Worm (Caenorhabditis elegans) whole organism, L1 larva: ENCODE data around the gene clec-47.

Experiments
- C16A3.4 ChIP-seq: fragments of 150-350 bp; optimal IDR thresholded peaks from 2 replicates; lab custom pipeline; 2014; ENCODE audit warnings: missing biosample characterization, missing genetic modification characterization
- Y116A8C.19 ChIP-seq: sonication (generic microtip); optimal IDR thresholded peaks from 2 replicates; lab custom pipeline; 2016; ENCODE audit warnings: missing compliant biosample characterization, missing genetic modification characterization, borderline replicate concordance
- aha-1 ChIP-seq: fragments of 150-350 bp; optimal IDR thresholded peaks from 2 replicates; lab custom pipeline; 2014; ENCODE audit warnings: missing biosample characterization, missing genetic modification characterization
- blmp-1 ChIP-seq: fragments of 150-350 bp; optimal IDR thresholded peaks from 2 replicates; lab custom pipeline; 2014; ENCODE audit warnings: missing biosample characterization, missing genetic modification characterization
- ceh-8 ChIP-seq: fragments of 200-800 bp; sonication (Bioruptor generic); optimal IDR thresholded peaks from 2 replicates; lab custom pipeline; 2018; ENCODE audit warnings: mild to moderate bottlenecking, missing genetic modification characterization, moderate library complexity, missing compliant biosample characterization
- ceh-82 ChIP-seq, 3 experiments: fragments of 150-350 bp in 1 of 3; sonication (generic microtip) in 2 of 3; optimal IDR thresholded peaks; 2 replicates each; lab custom pipeline; 2014 to 2017; ENCODE audit warnings: missing biosample characterization in 3 of 3, missing genetic modification characterization in 3 of 3
- dpl-1 ChIP-seq, 3 experiments: fragments of 150-350 bp in 2 of 3; sonication (generic microtip) in 1 of 3; optimal IDR thresholded peaks; 2 replicates each; lab custom pipeline; 2014 to 2017; ENCODE audit warnings: missing biosample characterization in 3 of 3, missing genetic modification characterization in 3 of 3, missing genetic modification reagents in 3 of 3
- dsc-1 ChIP-seq: sonication (generic microtip); optimal IDR thresholded peaks from 2 replicates; lab custom pipeline; 2016; ENCODE audit warnings: mild to moderate bottlenecking, missing genetic modification characterization, missing compliant biosample characterization
- efl-3 ChIP-seq: fragments of 200-800 bp; sonication (Bioruptor generic); optimal IDR thresholded peaks from 2 replicates; lab custom pipeline; 2018; ENCODE audit warnings: mild to moderate bottlenecking, missing genetic modification characterization, missing compliant biosample characterization
- egl-13 ChIP-seq: sonication (generic microtip); optimal IDR thresholded peaks from 2 replicates; lab custom pipeline; 2016; ENCODE audit warnings: missing genotype, missing genetic modification reagents, missing genetic modification characterization, missing compliant biosample characterization
- elt-2 ChIP-seq: sonication (generic microtip); optimal IDR thresholded peaks from 2 replicates; lab custom pipeline; 2016; ENCODE audit warnings: missing genetic modification characterization, mild to moderate bottlenecking, inconsistent platforms, missing compliant biosample characterization, missing genetic modification reagents
- elt-3 ChIP-seq, 6 experiments: fragments of 150-350 bp in 1 of 6; sonication (generic microtip); optimal IDR thresholded peaks; 2 replicates each; lab custom pipeline; 2017 to 2018; ENCODE audit warnings: missing biosample characterization in 6 of 6, missing genetic modification characterization in 6 of 6, inconsistent platforms in 1 of 6
- ets-5 ChIP-seq: fragments of 200-800 bp; sonication (Bioruptor generic); IDR thresholded peaks from 2 replicates; pipeline ENCODE4 v1.3.6; 2022; ENCODE audit warnings: missing genetic modification characterization, missing compliant biosample characterization
- fkh-4 ChIP-seq: sonication (generic microtip); optimal IDR thresholded peaks from 2 replicates; lab custom pipeline; 2016; ENCODE audit warnings: missing compliant biosample characterization, missing genetic modification characterization, borderline replicate concordance
- fkh-8 ChIP-seq: sonication (generic microtip); optimal IDR thresholded peaks from 2 replicates; lab custom pipeline; 2016; ENCODE audit warnings: mild to moderate bottlenecking, missing genetic modification characterization, missing compliant biosample characterization
- fos-1 ChIP-seq: fragments of 150-350 bp; optimal IDR thresholded peaks from 2 replicates; lab custom pipeline; 2014; ENCODE audit warnings: missing biosample characterization, missing genetic modification characterization
- grh-1 ChIP-seq: fragments of 200-800 bp; sonication (Bioruptor generic); IDR thresholded peaks from 2 replicates; pipeline ENCODE4 v1.3.6; 2022; ENCODE audit warnings: missing genetic modification reagents, missing genetic modification characterization, missing compliant biosample characterization
- hlh-4 ChIP-seq: sonication (generic microtip); optimal IDR thresholded peaks from 2 replicates; lab custom pipeline; 2016; ENCODE audit warnings: mild to moderate bottlenecking, missing genetic modification characterization, missing compliant biosample characterization
- irx-1 ChIP-seq: sonication (generic microtip); optimal IDR thresholded peaks from 2 replicates; lab custom pipeline; 2016; ENCODE audit warnings: missing genetic modification characterization, missing compliant biosample characterization
- lin-13 ChIP-seq: fragments of 150-350 bp; optimal IDR thresholded peaks from 2 replicates; lab custom pipeline; 2014; ENCODE audit warnings: missing biosample characterization, missing genetic modification reagents, missing genetic modification characterization
- lin-14 ChIP-seq: fragments of 200-800 bp; sonication (Bioruptor generic); optimal IDR thresholded peaks from 2 replicates; lab custom pipeline; 2018; ENCODE audit warnings: mild to moderate bottlenecking, missing genetic modification characterization, moderate library complexity, missing compliant biosample characterization
- lin-15B ChIP-seq: fragments of 150-350 bp; sonication (generic microtip); optimal IDR thresholded peaks from 3 replicates; lab custom pipeline; 2014; ENCODE audit warnings: missing biosample characterization, missing genetic modification characterization
- lin-39 ChIP-seq: fragments of 150-350 bp; optimal IDR thresholded peaks from 2 replicates; lab custom pipeline; 2014; ENCODE audit warnings: missing biosample characterization, missing genetic modification reagents, missing genetic modification characterization
- lir-3 ChIP-seq: sonication (generic microtip); optimal IDR thresholded peaks from 2 replicates; lab custom pipeline; 2016; ENCODE audit warnings: mild to moderate bottlenecking, missing genetic modification characterization, moderate library complexity, missing compliant biosample characterization; ENCODE audit not compliant: poor library complexity
- mdl-1 ChIP-seq, 2 experiments: fragments of 150-350 bp; optimal IDR thresholded peaks; 2 replicates each; lab custom pipeline; 2014 to 2017; ENCODE audit warnings: missing biosample characterization in 2 of 2, missing genetic modification characterization in 2 of 2, inconsistent platforms in 1 of 2
- mef-2 ChIP-seq: fragments of 150-350 bp; optimal IDR thresholded peaks from 2 replicates; lab custom pipeline; 2014; ENCODE audit warnings: missing biosample characterization, missing genetic modification characterization
- nhr-11 ChIP-seq: fragments of 150-350 bp; optimal IDR thresholded peaks from 2 replicates; lab custom pipeline; 2014; ENCODE audit warnings: missing biosample characterization, missing genetic modification characterization
- nhr-12 ChIP-seq: sonication (generic microtip); optimal IDR thresholded peaks from 2 replicates; lab custom pipeline; 2017; ENCODE audit warnings: missing biosample characterization, missing genetic modification characterization
- nhr-19 ChIP-seq: fragments of 200-800 bp; sonication (Bioruptor generic); conservative IDR thresholded peaks from 2 replicates; pipeline ENCODE4 v1.3.6; 2022; ENCODE audit warnings: missing genetic modification characterization, missing compliant biosample characterization
- nhr-20 ChIP-seq: sonication (generic microtip); optimal IDR thresholded peaks from 2 replicates; lab custom pipeline; 2016; ENCODE audit warnings: mild to moderate bottlenecking, missing genetic modification characterization, missing compliant biosample characterization
- nhr-28 ChIP-seq: fragments of 150-350 bp; optimal IDR thresholded peaks from 2 replicates; lab custom pipeline; 2014; ENCODE audit warnings: missing biosample characterization, missing genetic modification characterization
- nhr-47 ChIP-seq: sonication (generic microtip); optimal IDR thresholded peaks from 2 replicates; lab custom pipeline; 2016; ENCODE audit warnings: mild to moderate bottlenecking, missing genetic modification characterization, moderate library complexity, missing compliant biosample characterization
- nhr-90 ChIP-seq: sonication (generic microtip); optimal IDR thresholded peaks from 2 replicates; lab custom pipeline; 2016; ENCODE audit warnings: mild to moderate bottlenecking, missing genetic modification characterization, missing compliant biosample characterization; ENCODE audit not compliant: poor library complexity
- pag-3 ChIP-seq: sonication (generic microtip); optimal IDR thresholded peaks from 2 replicates; lab custom pipeline; 2017; ENCODE audit warnings: missing genetic modification characterization, mild to moderate bottlenecking, missing compliant biosample characterization, antibody characterized with exemption, borderline replicate concordance; ENCODE audit not compliant: insufficient read depth
- pax-3 ChIP-seq: fragments of 200-800 bp; sonication (Bioruptor generic); optimal IDR thresholded peaks from 2 replicates; lab custom pipeline; 2018; ENCODE audit warnings: mild to moderate bottlenecking, missing genetic modification characterization, moderate library complexity, missing compliant biosample characterization
- pqm-1 ChIP-seq: sonication (generic microtip); optimal IDR thresholded peaks from 3 replicates; lab custom pipeline; 2017; ENCODE audit warnings: missing biosample characterization, missing genetic modification characterization
- rnt-1 ChIP-seq: sonication (generic microtip); optimal IDR thresholded peaks from 2 replicates; lab custom pipeline; 2016; ENCODE audit warnings: mild to moderate bottlenecking, missing genetic modification characterization, moderate library complexity, missing compliant biosample characterization
- skn-1 ChIP-seq: fragments of 150-350 bp; optimal IDR thresholded peaks from 2 replicates; lab custom pipeline; 2014; ENCODE audit warnings: missing biosample characterization, missing genetic modification characterization
- swsn-7 ChIP-seq: sonication (generic microtip); optimal IDR thresholded peaks from 2 replicates; lab custom pipeline; 2016; ENCODE audit warnings: missing genetic modification characterization, missing compliant biosample characterization
- tbx-2 ChIP-seq: sonication (generic microtip); optimal IDR thresholded peaks from 2 replicates; lab custom pipeline; 2016; ENCODE audit warnings: missing genetic modification characterization, missing compliant biosample characterization
- tlp-1 ChIP-seq: fragments of 150-350 bp; optimal IDR thresholded peaks from 2 replicates; lab custom pipeline; 2014; ENCODE audit warnings: missing biosample characterization, missing genetic modification characterization
- unc-130 ChIP-seq: fragments of 150-350 bp; optimal IDR thresholded peaks from 2 replicates; lab custom pipeline; 2017; ENCODE audit warnings: missing biosample characterization, missing genetic modification characterization, inconsistent platforms
- unc-62 ChIP-seq: fragments of 150-350 bp; optimal IDR thresholded peaks from 2 replicates; lab custom pipeline; 2014; ENCODE audit warnings: missing biosample characterization, missing genetic modification reagents, missing genetic modification characterization
- unc-86 ChIP-seq: sonication (generic microtip); optimal IDR thresholded peaks from 2 replicates; lab custom pipeline; 2016; ENCODE audit warnings: missing genetic modification characterization, missing compliant biosample characterization
- vab-15 ChIP-seq: sonication (generic microtip); optimal IDR thresholded peaks from 2 replicates; lab custom pipeline; 2017; ENCODE audit warnings: missing genotype, mild to moderate bottlenecking, missing genetic modification characterization, missing compliant biosample characterization
- xbp-1 ChIP-seq: sonication (generic microtip); optimal IDR thresholded peaks from 2 replicates; lab custom pipeline; 2016; ENCODE audit warnings: missing genetic modification characterization, missing compliant biosample characterization
- zag-1 ChIP-seq: fragments of 150-350 bp; optimal IDR thresholded peaks from 2 replicates; lab custom pipeline; 2014; ENCODE audit warnings: missing biosample characterization, missing genetic modification characterization
- ztf-11 ChIP-seq, 2 experiments: sonication (generic microtip); optimal IDR thresholded peaks; 2 replicates each; lab custom pipeline; 2016 to 2017; ENCODE audit warnings: missing genetic modification characterization in 2 of 2, missing biosample characterization in 1 of 2, missing compliant biosample characterization in 1 of 2
- ztf-4 ChIP-seq: fragments of 150-350 bp; optimal IDR thresholded peaks from 2 replicates; lab custom pipeline; 2014; ENCODE audit warnings: missing biosample characterization, missing genetic modification characterization

clec-47 gene

ce11 chrV:15143285-15143684 is 32.3 kb upstream of the clec-47 start, which contains the start of gene K08F9.1:
Gene K08F9.1 (minus strand): TSS chrV:15143385.
- no peak for TF ChIP-seq irx-1 (tag; lab: Kevin White, UChicago)
- TF ChIP-seq ets-5 (GFP tag; lab: Robert Waterston, UW) = no peak
- TF ChIP-seq unc-130 (tag; lab: Kevin White, UChicago) = no peak
- TF ChIP-seq nhr-11 (tag; lab: Kevin White, UChicago) = no peak
- TF ChIP-seq nhr-90 (tag; lab: Kevin White, UChicago) = no peak
- TF ChIP-seq ztf-4 (tag; lab: Kevin White, UChicago) = no peak

- TF ChIP-seq mef-2 (tag; lab: Kevin White, UChicago) (no peak), tbx-2 (tag; lab: Kevin White, UChicago) (peak; percentile 50), irx-1 (tag; lab: Kevin White, UChicago) (peak; percentile 0), pqm-1 (tag; lab: Kevin White, UChicago) (no peak), nhr-28 (tag; lab: Kevin White, UChicago) (no peak), ceh-8 (GFP tag; lab: Kevin White, UChicago) (no peak), nhr-20 (tag; lab: Kevin White, UChicago) (peak; percentile 68), ztf-11 (tag; optimal IDR thresholded peaks at IDR 0.05; lab: Kevin White, UChicago) (no peak), lin-39 (tag; lab: Kevin White, UChicago) (no peak), ceh-82 (tag; optimal IDR thresholded peaks at IDR 0.05; lab: Kevin White, UChicago) (peak; percentile 24 to 71 (median 55)), fkh-4 (tag; lab: Kevin White, UChicago) (no peak), elt-3 (tag; optimal IDR thresholded peaks at IDR 0.05; lab: Kevin White, UChicago) (peak in 2 of 6 experiments; percentile 26 to 72), swsn-7 (tag; lab: Kevin White, UChicago) (peak; percentile 51), lir-3 (peak; percentile 46), mdl-1 (tag; optimal IDR thresholded peaks at IDR 0.05; lab: Kevin White, UChicago) (no peak), pax-3 (tag; lab: Kevin White, UChicago) (no peak), nhr-19 (GFP tag; lab: Robert Waterston, UW) (no peak), aha-1 (no peak), lin-13 (GFP tag; lab: Kevin White, UChicago) (peak; percentile 20), skn-1 (tag; lab: Kevin White, UChicago) (peak; percentile 70), fkh-8 (tag; lab: Kevin White, UChicago) (peak; percentile 13), vab-15 (tag; lab: Kevin White, UChicago) (peak; percentile 2), fos-1 (tag; lab: Kevin White, UChicago) (no peak), egl-13 (tag; lab: Kevin White, UChicago) (no peak), efl-3 (GFP tag; lab: Kevin White, UChicago) (no peak), elt-2 (tag; lab: Kevin White, UChicago) (no peak), blmp-1 (peak; percentile 100), lin-15B (tag; lab: Kevin White, UChicago) (peak; percentile 84), dpl-1 (GFP tag; optimal IDR thresholded peaks at IDR 0.05; lab: Kevin White, UChicago) (peak; percentile 75 to 83 (median 79)), Y116A8C.19 (no peak), pag-3 (tag; lab: Kevin White, UChicago) (no peak), grh-1 (peak; percentile 31; the same call in 1 of the 2 replicates), unc-62 (GFP tag; lab: Kevin White, UChicago) (no peak), tlp-1 (tag; lab: Kevin White, UChicago) (no peak), nhr-11 (tag; lab: Kevin White, UChicago) (no peak), nhr-47 (tag; lab: Kevin White, UChicago) (peak; percentile 68), ets-5 (GFP tag; lab: Robert Waterston, UW) (no peak), hlh-4 (no peak), dsc-1 (no peak), xbp-1 (tag; lab: Kevin White, UChicago) (peak; percentile 63), unc-130 (tag; lab: Kevin White, UChicago) (peak; percentile 70), lin-14 (GFP tag; lab: Kevin White, UChicago) (peak; percentile 81), unc-86 (peak; percentile 38), nhr-12 (no peak), zag-1 (tag; lab: Kevin White, UChicago) (no peak), rnt-1 (tag; lab: Kevin White, UChicago) (peak; percentile 73), C16A3.4 (tag; lab: Kevin White, UChicago) (peak; percentile 84)
Observed at ce11 chrV:15143798-15144197, 31.8 kb upstream of the clec-47 start, which contains the start of gene K08F9.4. Gene K08F9.4 (plus strand): TSS chrV:15144019.
